Fruit fly (Drosophila melanogaster): ENCODE data around the gene CG9427.

Gene CG9427

dm6 chr3R:9613124-9613523 is 13.6 kb downstream of the CG9427 start (continued):
- peak; percentile 22 for TF ChIP-seq CG13775 (GFP tag; optimal IDR thresholded peaks at IDR 0.05)
- peak; percentile 31 for TF ChIP-seq CG6683 (GFP tag; optimal IDR thresholded peaks at IDR 0.05)
- TF ChIP-seq CG7928 (GFP tag; optimal IDR thresholded peaks at IDR 0.05), result peak; percentile 12
- TF ChIP-seq Nf-YA (GFP tag; IDR thresholded peaks at IDR 0.05), result peak; percentile 44; the same call in 1 of the 2 replicates
- no peak for TF ChIP-seq dan (GFP tag; IDR thresholded peaks at IDR 0.05)
- TF ChIP-seq pnt (GFP tag; optimal IDR thresholded peaks at IDR 0.05), result peak; percentile 31
- peak; percentile 83 for TF ChIP-seq CG11504 (tag; optimal IDR thresholded peaks at IDR 0.05)
- no peak for TF ChIP-seq Hmx (GFP tag; optimal IDR thresholded peaks at IDR 0.05)
- TF ChIP-seq CG15696 (tag; optimal IDR thresholded peaks at IDR 0.05), result no peak
- 0 out of 3 replicates have a peak, but pooled peaks have one; percentile 27 for TF ChIP-seq CG2889 (GFP tag; IDR thresholded peaks at IDR 0.05)
- peak; percentile 38 for TF ChIP-seq nmo (GFP tag; optimal IDR thresholded peaks at IDR 0.05)
- TF ChIP-seq shn (GFP tag; optimal IDR thresholded peaks at IDR 0.05), result no peak
- TF ChIP-seq run (tag; optimal IDR thresholded peaks at IDR 0.05), result peak; percentile 10
- TF ChIP-seq CG12236 (GFP tag; optimal IDR thresholded peaks at IDR 0.05), result peak; percentile 39
- peak; percentile 20; the same call in 1 of the 2 replicates for TF ChIP-seq onecut (GFP tag; IDR thresholded peaks at IDR 0.05)
- peak; percentile 96 for TF ChIP-seq Drgx (GFP tag; IDR thresholded peaks at IDR 0.05)
- peak; percentile 52; the same call in 2 of the 3 replicates for TF ChIP-seq B-H1 (GFP tag; IDR thresholded peaks at IDR 0.05)
- TF ChIP-seq D19B (GFP tag; optimal IDR thresholded peaks at IDR 0.05), result peak; percentile 32
- no peak for TF ChIP-seq CG8290 (GFP tag; optimal IDR thresholded peaks at IDR 0.05)
- TF ChIP-seq CG8290 (tag; optimal IDR thresholded peaks at IDR 0.05), result peak in 1 of 2 experiments; percentile 41
- peak; percentile 62 for TF ChIP-seq CG4820 (GFP tag; optimal IDR thresholded peaks at IDR 0.05)
- TF ChIP-seq emc (GFP tag; optimal IDR thresholded peaks at IDR 0.05), result peak; percentile 52
- peak; percentile 61; the same call in 2 of the 3 replicates for TF ChIP-seq ci (GFP tag; IDR thresholded peaks at IDR 0.05)
- TF ChIP-seq Side (GFP tag; optimal IDR thresholded peaks at IDR 0.05), result peak; percentile 43
- TF ChIP-seq CG34422 (GFP tag; IDR thresholded peaks at IDR 0.05), result 0 out of 3 replicates have a peak, but pooled peaks have one; percentile 25
- peak; percentile 31; the same call in 1 of the 2 replicates for TF ChIP-seq H2.0 (GFP tag; IDR thresholded peaks at IDR 0.05)
- peak; percentile 81 for TF ChIP-seq lilli (GFP tag; optimal IDR thresholded peaks at IDR 0.05)
- TF ChIP-seq corto (GFP tag; optimal IDR thresholded peaks at IDR 0.05), result peak; percentile 66
- peak; percentile 42 for TF ChIP-seq Sry-δ (GFP tag; optimal IDR thresholded peaks at IDR 0.05)
- TF ChIP-seq mam (GFP tag; optimal IDR thresholded peaks at IDR 0.05), result peak; percentile 67
- peak; percentile 36 for TF ChIP-seq kay (GFP tag; optimal IDR thresholded peaks at IDR 0.05)
- no peak for TF ChIP-seq ara (GFP tag; IDR thresholded peaks at IDR 0.05)
- TF ChIP-seq fd96Cb (tag; optimal IDR thresholded peaks at IDR 0.05), result peak; percentile 66
- peak; percentile 78 for TF ChIP-seq vvl (GFP tag; IDR thresholded peaks at IDR 0.05)
- TF ChIP-seq CG1603 (tag; optimal IDR thresholded peaks at IDR 0.05), result peak; percentile 54
- peak; percentile 26 for TF ChIP-seq CG33213 (GFP tag; optimal IDR thresholded peaks at IDR 0.05)
- TF ChIP-seq CG11247 (GFP tag; IDR thresholded peaks at IDR 0.05), result 0 out of 2 replicates have a peak, but pooled peaks have one; percentile 34
- peak; percentile 70 for TF ChIP-seq Xbp1 (GFP tag; optimal IDR thresholded peaks at IDR 0.05)
- peak; percentile 31 for TF ChIP-seq Dip3 (GFP tag; optimal IDR thresholded peaks at IDR 0.05)
- peak; percentile 22 for TF ChIP-seq CG12155 (GFP tag; optimal IDR thresholded peaks at IDR 0.05)
- TF ChIP-seq Ada2b (GFP tag; IDR thresholded peaks at IDR 0.05), result peak; percentile 74
- TF ChIP-seq tap (tag; optimal IDR thresholded peaks at IDR 0.05), result peak; percentile 20
- TF ChIP-seq CG16863 (GFP tag; optimal IDR thresholded peaks at IDR 0.05), result peak; percentile 36
- TF ChIP-seq CG8388 (GFP tag; optimal IDR thresholded peaks at IDR 0.05), result peak; percentile 32
- no peak for TF ChIP-seq CG14667 (GFP tag; IDR thresholded peaks at IDR 0.05)
- no peak; the same call in 2 of the 3 replicates for TF ChIP-seq Mrtf (GFP tag; IDR thresholded peaks at IDR 0.05)
- peak; percentile 57 to 70 for TF ChIP-seq dpn (GFP tag; optimal IDR thresholded peaks at IDR 0.05)
- TF ChIP-seq bcd (GFP tag; optimal IDR thresholded peaks at IDR 0.05), result peak; percentile 55
- TF ChIP-seq esg (GFP tag; conservative IDR thresholded peaks at IDR 0.05), result peak; percentile 57
- TF ChIP-seq CG31365 (tag; optimal IDR thresholded peaks at IDR 0.05), result no peak
- peak; percentile 71 for TF ChIP-seq CG2120 (GFP tag; optimal IDR thresholded peaks at IDR 0.05)
- no peak for TF ChIP-seq tna (GFP tag; IDR thresholded peaks at IDR 0.05; ENCODE audit: partially characterized antibody)

All from whole organism, embryonic.